Fruit fly (Drosophila melanogaster): Measurements from ENCODE around the gene Nup205.

The Nup205 gene

DNA sequence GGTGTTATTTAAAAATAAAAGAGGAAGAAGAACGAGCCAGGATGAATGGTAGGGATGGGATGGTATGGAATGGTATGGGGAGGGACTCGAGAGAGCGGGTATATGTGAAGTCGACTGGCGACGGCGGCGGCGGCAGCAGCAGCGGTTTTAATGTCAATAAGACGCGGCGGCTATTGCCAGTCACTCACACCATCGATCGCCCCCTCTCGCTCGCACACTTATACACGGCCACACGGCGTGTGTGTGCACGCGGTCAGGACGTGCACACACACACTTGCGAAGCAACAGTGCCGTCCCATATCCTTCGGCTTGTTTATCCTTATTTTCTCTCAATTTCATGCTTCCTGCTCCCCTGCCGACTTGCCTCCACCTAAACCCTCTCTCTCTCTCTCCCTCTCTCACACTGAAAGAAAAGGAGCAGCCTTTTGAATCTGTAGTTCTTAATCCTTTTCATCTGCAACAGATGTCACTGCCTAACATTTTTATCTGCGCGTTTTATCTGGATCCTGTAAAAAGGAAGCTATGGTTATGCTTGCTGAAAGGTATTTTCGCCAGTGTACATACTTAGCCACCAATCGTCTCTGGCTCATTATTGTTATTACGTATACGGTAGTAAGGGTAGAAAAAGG lies 37.2 kb downstream of the Nup205 start (continued):
- peak; percentile 67 for TF ChIP-seq CG6854 (GFP tag; optimal IDR thresholded peaks at IDR 0.05)
- TF ChIP-seq jumu (GFP tag; optimal IDR thresholded peaks at IDR 0.05), result peak; percentile 88
- peak; percentile 85 for TF ChIP-seq CG18262 (tag; optimal IDR thresholded peaks at IDR 0.05)
- TF ChIP-seq E2f2 (GFP tag; IDR thresholded peaks at IDR 0.05), result peak; percentile 53; the same call in 1 of the 2 replicates
- TF ChIP-seq CG14965 (GFP tag; optimal IDR thresholded peaks at IDR 0.05; ENCODE audit: borderline replicate concordance), result peak; percentile 37
- peak; percentile 56 for TF ChIP-seq CG2875 (GFP tag; optimal IDR thresholded peaks at IDR 0.05)
- TF ChIP-seq disco-r (GFP tag; optimal IDR thresholded peaks at IDR 0.05), result peak; percentile 68
- peak; percentile 86 for TF ChIP-seq CG10959 (GFP tag; IDR thresholded peaks at IDR 0.05)
- peak; percentile 67 for TF ChIP-seq peb (GFP tag; IDR thresholded peaks at IDR 0.05)
- peak; percentile 71 for TF ChIP-seq al (GFP tag; IDR thresholded peaks at IDR 0.05)
- peak; percentile 63 for TF ChIP-seq abd-A (tag; optimal IDR thresholded peaks at IDR 0.05)
- peak; percentile 5 for TF ChIP-seq nom (GFP tag; optimal IDR thresholded peaks at IDR 0.05)
- TF ChIP-seq Bteb2 (GFP tag; optimal IDR thresholded peaks at IDR 0.05), result peak; percentile 70
- TF ChIP-seq Bgb (GFP tag; IDR thresholded peaks at IDR 0.05; ENCODE audit: partially characterized antibody), result no peak
- TF ChIP-seq tgo (GFP tag; IDR thresholded peaks at IDR 0.05), result peak; percentile 76
- peak; percentile 76 for TF ChIP-seq CG1792 (GFP tag; optimal IDR thresholded peaks at IDR 0.05)
- TF ChIP-seq eve (GFP tag; optimal IDR thresholded peaks at IDR 0.05), result peak in 1 of 2 experiments; percentile 86
- TF ChIP-seq jigr1 (GFP tag; IDR thresholded peaks at IDR 0.05), result no peak
- TF ChIP-seq Nf-YB (GFP tag; optimal IDR thresholded peaks at IDR 0.05), result peak; percentile 71
- TF ChIP-seq en (GFP tag; optimal IDR thresholded peaks at IDR 0.05), result peak; percentile 78
- TF ChIP-seq CG7357 (GFP tag; IDR thresholded peaks at IDR 0.05), result peak; percentile 57; the same call in 1 of the 3 replicates
- peak; percentile 80 for TF ChIP-seq CG12942 (GFP tag; optimal IDR thresholded peaks at IDR 0.05)
- peak; percentile 86 for TF ChIP-seq CG11504 (tag; optimal IDR thresholded peaks at IDR 0.05)
- TF ChIP-seq Atf-2 (GFP tag; optimal IDR thresholded peaks at IDR 0.05), result peak; percentile 82
- TF ChIP-seq CG7271 (tag; optimal IDR thresholded peaks at IDR 0.05), result peak; percentile 14
- TF ChIP-seq dmrt11E (tag; optimal IDR thresholded peaks at IDR 0.05), result peak; percentile 92
- TF ChIP-seq CG11456 (GFP tag; IDR thresholded peaks at IDR 0.05), result peak; percentile 87
- peak; percentile 81 for TF ChIP-seq Ptx1 (GFP tag; IDR thresholded peaks at IDR 0.05)
- peak; percentile 66 for TF ChIP-seq slou (GFP tag; optimal IDR thresholded peaks at IDR 0.05)
- TF ChIP-seq phol (tag; optimal IDR thresholded peaks at IDR 0.05), result peak; percentile 79
- peak; percentile 87 for TF ChIP-seq pho (GFP tag; optimal IDR thresholded peaks at IDR 0.05)
- TF ChIP-seq ranshi (GFP tag; IDR thresholded peaks at IDR 0.05), result peak; percentile 83
- peak; percentile 80 for TF ChIP-seq CG1602 (GFP tag; optimal IDR thresholded peaks at IDR 0.05)
- TF ChIP-seq CG43689 (GFP tag; IDR thresholded peaks at IDR 0.05), result no peak; the same call in 1 of the 2 replicates
- TF ChIP-seq CG1603 (tag; optimal IDR thresholded peaks at IDR 0.05), result peak; percentile 91
- TF ChIP-seq tap (tag; optimal IDR thresholded peaks at IDR 0.05), result peak; percentile 58
- peak; percentile 81 for TF ChIP-seq ATbp (GFP tag; optimal IDR thresholded peaks at IDR 0.05)
- TF ChIP-seq z (GFP tag; IDR thresholded peaks at IDR 0.05), result no peak
- peak; percentile 41 for TF ChIP-seq ash1 (GFP tag; optimal IDR thresholded peaks at IDR 0.05)

DNA sequence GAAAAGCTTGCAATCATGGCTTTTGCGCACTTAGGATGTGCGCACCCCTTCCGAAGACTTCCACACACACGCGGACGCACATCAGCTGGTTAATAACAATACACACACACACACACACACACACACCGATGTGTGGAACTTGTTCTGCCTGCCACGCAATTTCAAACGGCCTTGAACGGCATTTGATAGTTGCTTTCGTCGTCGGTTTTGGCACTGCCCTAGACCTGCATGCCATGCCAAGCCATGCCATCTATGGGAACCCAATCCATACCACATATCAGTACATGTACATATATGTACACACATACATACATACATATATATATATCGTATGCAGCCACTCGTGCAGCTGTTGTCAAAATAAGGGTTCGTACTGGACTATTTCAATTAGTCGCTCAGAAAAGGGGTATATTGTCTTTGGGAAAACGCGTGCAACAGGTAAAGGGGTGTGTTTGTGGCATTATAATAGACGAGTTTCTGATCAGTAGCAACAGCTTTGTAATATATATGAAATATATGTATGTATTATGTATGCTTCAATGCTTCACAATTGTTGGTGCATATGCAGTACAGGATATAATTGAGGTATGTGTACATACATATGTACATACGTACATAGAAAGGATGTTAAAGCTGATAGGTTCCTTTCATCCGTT lies 38.1 kb downstream of the Nup205 start, which contains the start of gene amn:
Gene amn (minus strand): TSS at position 51 of the 656 bp plus-strand sequence.
- TF ChIP-seq pros (GFP tag; optimal IDR thresholded peaks at IDR 0.05), result peak; percentile 12
- TF ChIP-seq cg (GFP tag; optimal IDR thresholded peaks at IDR 0.05), result peak; percentile 49
- no peak for TF ChIP-seq unpg (GFP tag; optimal IDR thresholded peaks at IDR 0.05)
- no peak for TF ChIP-seq exex (tag; optimal IDR thresholded peaks at IDR 0.05)
- peak; percentile 19 for TF ChIP-seq gcm (GFP tag; optimal IDR thresholded peaks at IDR 0.05)
- no peak for TF ChIP-seq HLH3B (GFP tag; IDR thresholded peaks at IDR 0.05)
- no peak for TF ChIP-seq lmd (GFP tag; IDR thresholded peaks at IDR 0.05)
- peak; percentile 65 for TF ChIP-seq nerfin-1 (tag; optimal IDR thresholded peaks at IDR 0.05)
- peak; percentile 59 for TF ChIP-seq scrt (GFP tag; optimal IDR thresholded peaks at IDR 0.05)
- no peak for TF ChIP-seq nau (GFP tag; optimal IDR thresholded peaks at IDR 0.05)
- no peak for TF ChIP-seq tgo (GFP tag; IDR thresholded peaks at IDR 0.05)
- no peak for TF ChIP-seq mld (GFP tag; IDR thresholded peaks at IDR 0.05; ENCODE audit: partially characterized antibody)
- TF ChIP-seq Kr (GFP tag; optimal IDR thresholded peaks at IDR 0.05), result peak; percentile 53

Measured in whole organism, embryonic.